Worm (Caenorhabditis elegans) whole organism, midembryonic: ENCODE measurements around the gene Y38H6C.4.

Experiments used
- T22C8.4 ChIP-seq: fragments of 200-800 bp; sonication (Bioruptor generic); IDR thresholded peaks from 2 replicates; pipeline ENCODE4 v1.3.6; 2022; ENCODE audit warnings: missing genetic modification characterization, missing compliant biosample characterization
- cog-1 ChIP-seq: sonication (generic microtip); optimal IDR thresholded peaks from 2 replicates; lab custom pipeline; 2016; ENCODE audit warnings: missing genetic modification characterization, missing compliant biosample characterization
- med-1 ChIP-seq: sonication (generic microtip); optimal IDR thresholded peaks from 2 replicates; lab custom pipeline; 2017; ENCODE audit warnings: missing genetic modification characterization, mild to moderate bottlenecking, missing compliant biosample characterization, antibody characterized with exemption, missing genetic modification reagents; ENCODE audit not compliant: insufficient read depth
- ref-1 ChIP-seq: fragments of 200-800 bp; sonication (Bioruptor generic); conservative IDR thresholded peaks from 2 replicates; pipeline ENCODE4 v1.3.6; 2022; ENCODE audit warnings: missing genetic modification reagents, missing genetic modification characterization, missing compliant biosample characterization

ce11 chrV:20500405-20500804, 4.5 kb downstream of the Y38H6C.4 start, which contains the start of gene dct-14:
- TF ChIP-seq ref-1 (GFP tag; lab: Robert Waterston, UW) (no peak), T22C8.4 (GFP tag; lab: Robert Waterston, UW) (no peak), cog-1 (tag; lab: Kevin White, UChicago) (no peak), med-1 (GFP tag; lab: Kevin White, UChicago) (no peak)
